Fruit fly (Drosophila melanogaster) whole organism, embryonic: ENCODE data around the gene ppk20.
A peak's percentile ranks its signal among the peaks of the same experiment; 100 is the strongest.

Experiments
- ATbp ChIP-seq: fragments of 200-800 bp; sonication (Bioruptor generic); optimal IDR thresholded peaks from 2 replicates; lab custom pipeline; 2017; ENCODE audit warnings: missing biosample characterization, mild to moderate bottlenecking, missing genetic modification characterization, missing genetic modification reagents
- BEAF-32 ChIP-seq: fragments of 200-800 bp; sonication (Bioruptor generic); optimal IDR thresholded peaks from 3 replicates; lab custom pipeline; 2017; ENCODE audit warnings: missing biosample characterization, missing genetic modification characterization, mild to moderate bottlenecking, moderate library complexity, missing genetic modification reagents
- Bteb2 ChIP-seq: fragments of 200-800 bp; sonication (Bioruptor generic); optimal IDR thresholded peaks from 2 replicates; lab custom pipeline; 2016; ENCODE audit warnings: missing biosample characterization, missing genetic modification characterization
- CG10543 ChIP-seq: fragments of 200-800 bp; sonication (Bioruptor generic); optimal IDR thresholded peaks from 3 replicates; lab custom pipeline; 2017; ENCODE audit warnings: missing biosample characterization, mild to moderate bottlenecking, missing genetic modification characterization, moderate library complexity
- CG10979 ChIP-seq: fragments of 200-800 bp; sonication (Bioruptor generic); optimal IDR thresholded peaks from 2 replicates; lab custom pipeline; 2018; ENCODE audit warnings: missing biosample characterization, mild to moderate bottlenecking, missing genetic modification characterization, moderate library complexity
- CG11085 ChIP-seq: fragments of 200-800 bp; sonication (Bioruptor generic); IDR thresholded peaks from 2 replicates; pipeline ENCODE4 v1.3.6; 2022; ENCODE audit warnings: missing biosample characterization, missing genetic modification characterization
- CG12769 ChIP-seq: fragments of 200-800 bp; sonication (Bioruptor generic); optimal IDR thresholded peaks from 2 replicates; lab custom pipeline; 2019; ENCODE audit warnings: missing biosample characterization, mild to moderate bottlenecking, missing genetic modification characterization, moderate library complexity
- CG13123 ChIP-seq: fragments of 200-800 bp; sonication (Bioruptor generic); optimal IDR thresholded peaks from 2 replicates; lab custom pipeline; 2016; ENCODE audit warnings: missing biosample characterization, missing genetic modification characterization
- CG13775 ChIP-seq: fragments of 200-800 bp; sonication (Bioruptor generic); optimal IDR thresholded peaks from 3 replicates; lab custom pipeline; 2017; ENCODE audit warnings: missing biosample characterization, mild to moderate bottlenecking, missing genetic modification characterization
- CG15269 ChIP-seq: fragments of 200-800 bp; sonication (Bioruptor generic); optimal IDR thresholded peaks from 2 replicates; lab custom pipeline; 2018; ENCODE audit warnings: missing biosample characterization, mild to moderate bottlenecking, missing genetic modification characterization, moderate library complexity
- CG17328 ChIP-seq: fragments of 200-800 bp; sonication (Bioruptor generic); IDR thresholded peaks from 2 replicates; pipeline ENCODE4 v1.3.6; 2022; ENCODE audit warnings: missing biosample characterization, missing genetic modification characterization
- CG18476 ChIP-seq: fragments of 200-800 bp; sonication (Bioruptor generic); optimal IDR thresholded peaks from 2 replicates; lab custom pipeline; 2016; ENCODE audit warnings: missing biosample characterization, mild to moderate bottlenecking, missing genetic modification characterization
- CG31388 ChIP-seq: fragments of 200-800 bp; sonication (Bioruptor generic); optimal IDR thresholded peaks from 2 replicates; lab custom pipeline; 2016; ENCODE audit warnings: missing biosample characterization, missing genetic modification characterization
- CG5245 ChIP-seq: fragments of 200-800 bp; sonication (Bioruptor generic); optimal IDR thresholded peaks from 3 replicates; lab custom pipeline; 2016; ENCODE audit warnings: missing biosample characterization, missing genetic modification characterization
- CG5953 ChIP-seq: fragments of 200-800 bp; sonication (Bioruptor generic); IDR thresholded peaks from 2 replicates; pipeline ENCODE4 v1.3.6; 2022; ENCODE audit warnings: missing biosample characterization, missing genetic modification characterization
- CG6654 ChIP-seq: fragments of 200-800 bp; sonication (Bioruptor generic); optimal IDR thresholded peaks from 2 replicates; lab custom pipeline; 2017; ENCODE audit warnings: missing biosample characterization, mild to moderate bottlenecking, missing genetic modification characterization
- CG7556 ChIP-seq: fragments of 200-800 bp; sonication (Bioruptor generic); optimal IDR thresholded peaks from 2 replicates; lab custom pipeline; 2017; ENCODE audit warnings: missing biosample characterization, mild to moderate bottlenecking, missing genetic modification characterization
- CG7839 ChIP-seq: fragments of 200-800 bp; sonication (Bioruptor generic); optimal IDR thresholded peaks from 3 replicates; lab custom pipeline; 2018; ENCODE audit warnings: missing biosample characterization, mild to moderate bottlenecking, missing genetic modification characterization, moderate library complexity
- CG9932 ChIP-seq: fragments of 200-800 bp; sonication (Bioruptor generic); IDR thresholded peaks from 2 replicates; pipeline ENCODE4 v1.3.6; 2022; ENCODE audit warnings: missing biosample characterization, missing genetic modification characterization
- D ChIP-seq, 2 experiments: fragments of 200-800 bp in 1 of 2; fragments of >200 bp in 1 of 2; sonication (Bioruptor generic) in 1 of 2; optimal IDR thresholded peaks; 2 replicates in 1 of 2; 3 replicates in 1 of 2; lab custom pipeline; 2017; ENCODE audit warnings: mild to moderate bottlenecking in 1 of 2, missing biosample characterization in 1 of 2, missing genetic modification characterization in 1 of 2, missing genetic modification reagents in 1 of 2
- Dek ChIP-seq: fragments of 200-800 bp; sonication (Bioruptor generic); optimal IDR thresholded peaks from 3 replicates; lab custom pipeline; 2019; ENCODE audit warnings: missing biosample characterization, mild to moderate bottlenecking, missing genetic modification characterization, moderate library complexity
- Dfd ChIP-seq, 2 experiments: fragments of >200 bp; optimal IDR thresholded peaks; 2 replicates each; lab custom pipeline; 2017; ENCODE audit warnings: missing biosample characterization in 2 of 2, missing genetic modification characterization in 2 of 2
- Doc2 ChIP-seq: fragments of 200-800 bp; sonication (Bioruptor generic); IDR thresholded peaks from 2 replicates; pipeline ENCODE4 v1.3.6; 2022; ENCODE audit warnings: missing biosample characterization, missing genetic modification characterization
- Gug ChIP-seq: fragments of 200-800 bp; sonication (Bioruptor generic); IDR thresholded peaks from 4 replicates; pipeline ENCODE4 v1.3.6; 2022; ENCODE audit warnings: missing biosample characterization, missing genetic modification characterization
- HHEX ChIP-seq: fragments of 200-800 bp; sonication (Bioruptor generic); optimal IDR thresholded peaks from 3 replicates; lab custom pipeline; 2017; ENCODE audit warnings: missing biosample characterization, mild to moderate bottlenecking, missing genetic modification characterization, missing genetic modification reagents
- HLH54F ChIP-seq: fragments of 200-800 bp; sonication (Bioruptor generic); optimal IDR thresholded peaks from 3 replicates; lab custom pipeline; 2016; ENCODE audit warnings: missing biosample characterization, missing genetic modification characterization
- Hmx ChIP-seq: fragments of 200-800 bp; sonication (Bioruptor generic); optimal IDR thresholded peaks from 2 replicates; lab custom pipeline; 2016; ENCODE audit warnings: missing biosample characterization, missing genetic modification characterization
- Hr3 ChIP-seq: fragments of 200-800 bp; sonication (Bioruptor generic); optimal IDR thresholded peaks from 3 replicates; lab custom pipeline; 2016; ENCODE audit warnings: missing biosample characterization, missing genetic modification characterization
- MTF-1 ChIP-seq: fragments of 200-800 bp; sonication (Bioruptor generic); optimal IDR thresholded peaks from 2 replicates; lab custom pipeline; 2018; ENCODE audit warnings: missing biosample characterization, mild to moderate bottlenecking, missing genetic modification characterization, borderline replicate concordance
- NfI ChIP-seq: fragments of 200-800 bp; sonication (Bioruptor generic); optimal IDR thresholded peaks from 3 replicates; lab custom pipeline; 2018; ENCODE audit warnings: missing biosample characterization, mild to moderate bottlenecking, missing genetic modification characterization, moderate library complexity
- Oli ChIP-seq: fragments of 200-800 bp; sonication (Bioruptor generic); optimal IDR thresholded peaks from 2 replicates; lab custom pipeline; 2018; ENCODE audit warnings: missing biosample characterization, mild to moderate bottlenecking, missing genetic modification characterization, moderate library complexity
- Ravus ChIP-seq: fragments of 200-800 bp; sonication (Bioruptor generic); IDR thresholded peaks from 2 replicates; pipeline ENCODE4 v1.3.6; 2022; ENCODE audit warnings: missing biosample characterization, missing genetic modification characterization
- Sox100B ChIP-seq: fragments of 200-800 bp; sonication (Bioruptor generic); optimal IDR thresholded peaks from 3 replicates; lab custom pipeline; 2018; ENCODE audit warnings: missing biosample characterization, mild to moderate bottlenecking, missing genetic modification characterization
- Spps ChIP-seq: fragments of 200-800 bp; sonication (Bioruptor generic); optimal IDR thresholded peaks from 2 replicates; lab custom pipeline; 2018; ENCODE audit warnings: missing biosample characterization, mild to moderate bottlenecking, missing genetic modification characterization
- Taf1 ChIP-seq: fragments of 200-800 bp; sonication (Bioruptor generic); IDR thresholded peaks from 2 replicates; pipeline ENCODE4 v1.3.6; 2022; ENCODE audit warnings: missing biosample characterization, missing genetic modification characterization
- cad ChIP-seq: fragments of >200 bp; optimal IDR thresholded peaks from 2 replicates; lab custom pipeline; 2017; ENCODE audit warnings: missing biosample characterization, missing genetic modification characterization
- corto ChIP-seq: fragments of 200-800 bp; sonication (Bioruptor generic); optimal IDR thresholded peaks from 2 replicates; lab custom pipeline; 2016; ENCODE audit warnings: missing biosample characterization, mild to moderate bottlenecking, missing genetic modification characterization, moderate library complexity
- crc ChIP-seq: fragments of 200-800 bp; sonication (Bioruptor generic); optimal IDR thresholded peaks from 2 replicates; lab custom pipeline; 2016; ENCODE audit warnings: missing biosample characterization, missing genetic modification characterization
- dmrt99B ChIP-seq: fragments of 200-800 bp; sonication (Bioruptor generic); optimal IDR thresholded peaks from 2 replicates; lab custom pipeline; 2018; ENCODE audit warnings: missing biosample characterization, mild to moderate bottlenecking, missing genetic modification characterization, moderate library complexity
- gsb-n ChIP-seq: fragments of 200-800 bp; sonication (Bioruptor generic); optimal IDR thresholded peaks from 3 replicates; lab custom pipeline; 2018; ENCODE audit warnings: missing biosample characterization, mild to moderate bottlenecking, missing genetic modification characterization
- hkb ChIP-seq, 2 experiments: fragments of 200-800 bp in 1 of 2; fragments of >200 bp in 1 of 2; sonication (Bioruptor generic) in 1 of 2; IDR thresholded peaks in 1 of 2; optimal IDR thresholded peaks in 1 of 2; 2 replicates each; pipeline versions ENCODE4 v1.3.6 to Lab custom; 2017 to 2022; ENCODE audit warnings: missing biosample characterization in 1 of 2, missing genetic modification characterization in 1 of 2
- lilli ChIP-seq: fragments of 200-800 bp; sonication (Bioruptor generic); optimal IDR thresholded peaks from 3 replicates; lab custom pipeline; 2016; ENCODE audit warnings: missing biosample characterization, missing genetic modification characterization
- org-1 ChIP-seq: fragments of 200-800 bp; sonication (Bioruptor generic); optimal IDR thresholded peaks from 2 replicates; lab custom pipeline; 2017; ENCODE audit warnings: missing biosample characterization, missing genetic modification characterization
- seq ChIP-seq: fragments of 200-800 bp; sonication (Bioruptor generic); IDR thresholded peaks from 2 replicates; pipeline ENCODE4 v1.3.6; 2022; ENCODE audit warnings: missing biosample characterization, missing genetic modification characterization
- trh ChIP-seq: fragments of 200-800 bp; sonication (Bioruptor generic); optimal IDR thresholded peaks from 2 replicates; lab custom pipeline; 2016; ENCODE audit warnings: missing biosample characterization, missing genetic modification characterization
- tup ChIP-seq: fragments of 200-800 bp; sonication (Bioruptor generic); optimal IDR thresholded peaks from 2 replicates; lab custom pipeline; 2016; ENCODE audit warnings: missing biosample characterization, mild to moderate bottlenecking, missing genetic modification characterization, moderate library complexity
- wek ChIP-seq: fragments of 200-800 bp; sonication (Bioruptor generic); optimal IDR thresholded peaks from 3 replicates; lab custom pipeline; 2018; ENCODE audit warnings: missing biosample characterization, mild to moderate bottlenecking, missing genetic modification characterization, moderate library complexity
- zen ChIP-seq: fragments of 200-800 bp; sonication (Bioruptor generic); optimal IDR thresholded peaks from 3 replicates; lab custom pipeline; 2018; ENCODE audit warnings: missing biosample characterization, mild to moderate bottlenecking, missing genetic modification characterization, moderate library complexity

Gene ppk20

dm6 chr3R:29618515-29619157, 50.0 kb downstream of the ppk20 start, which contains the start of gene CG1907 (continued):
- TF ChIP-seq CG6654 (GFP tag; lab: Kevin White, UChicago) (peak; percentile 89), Oli (tag; lab: Kevin White, UChicago) (peak; percentile 98), CG17328 (GFP tag; lab: Robert Waterston, UW) (peak; percentile 99), CG31388 (GFP tag; lab: Kevin White, UChicago) (peak; percentile 96), CG11085 (peak; percentile 98), CG10543 (GFP tag; lab: Kevin White, UChicago) (peak; percentile 98), CG7839 (tag; lab: Kevin White, UChicago) (peak; percentile 98), crc (GFP tag; lab: Kevin White, UChicago) (peak; percentile 39), Ravus (GFP tag; lab: Robert Waterston, UW) (peak; percentile 94), Doc2 (GFP tag; lab: Robert Waterston, UW) (peak; percentile 93), Hmx (GFP tag; lab: Kevin White, UChicago) (no peak), zen (tag; lab: Kevin White, UChicago) (peak; percentile 98), CG5245 (GFP tag; lab: Kevin White, UChicago) (peak; percentile 96), trh (GFP tag; lab: Kevin White, UChicago) (peak; percentile 92), seq (GFP tag; lab: Robert Waterston, UW) (peak; percentile 98), CG10979 (tag; lab: Kevin White, UChicago) (peak; percentile 99), CG5953 (GFP tag; lab: Robert Waterston, UW) (peak; percentile 97), Dfd (GFP tag; optimal IDR thresholded peaks at IDR 0.05; lab: Kevin White, UChicago) (no peak), D (optimal IDR thresholded peaks at IDR 0.05; lab: Kevin White, UChicago) (no peak), D (GFP tag; optimal IDR thresholded peaks at IDR 0.05; lab: Kevin White, UChicago) (peak; percentile 99), Taf1 (peak; percentile 96), HHEX (peak; percentile 98), org-1 (GFP tag; lab: Kevin White, UChicago) (peak; percentile 97), Bteb2 (GFP tag; lab: Kevin White, UChicago) (peak; percentile 81), ATbp (GFP tag; lab: Kevin White, UChicago) (peak; percentile 96), Gug (GFP tag; lab: Robert Waterston, UW) (peak; percentile 96), MTF-1 (GFP tag; lab: Kevin White, UChicago) (peak; percentile 93), Sox100B (GFP tag; lab: Kevin White, UChicago) (peak; percentile 97), CG13123 (GFP tag; lab: Kevin White, UChicago) (peak; percentile 95), lilli (GFP tag; lab: Kevin White, UChicago) (peak; percentile 93), CG9932 (GFP tag; lab: Robert Waterston, UW) (peak; percentile 98), CG12769 (tag; lab: Kevin White, UChicago) (peak; percentile 86), CG18476 (GFP tag; lab: Kevin White, UChicago) (peak; percentile 93), hkb (optimal IDR thresholded peaks at IDR 0.05; lab: Kevin White, UChicago) (peak; percentile 20), hkb (GFP tag; IDR thresholded peaks at IDR 0.05; lab: Robert Waterston, UW) (peak; percentile 99), gsb-n (tag; lab: Kevin White, UChicago) (peak; percentile 98), tup (GFP tag; lab: Kevin White, UChicago) (peak; percentile 93), CG15269 (tag; lab: Kevin White, UChicago) (peak; percentile 97), HLH54F (GFP tag; lab: Kevin White, UChicago) (peak; percentile 76), Hr3 (GFP tag; lab: Kevin White, UChicago) (peak; percentile 98), cad (no peak), dmrt99B (tag; lab: Kevin White, UChicago) (peak; percentile 97), BEAF-32 (peak; percentile 33), corto (GFP tag; lab: Kevin White, UChicago) (peak; percentile 97), Dek (peak; percentile 96), wek (GFP tag; lab: Kevin White, UChicago) (peak; percentile 78), Spps (tag; lab: Kevin White, UChicago) (peak; percentile 97), NfI (GFP tag; lab: Kevin White, UChicago) (peak; percentile 96), CG7556 (GFP tag; lab: Kevin White, UChicago) (peak; percentile 99), CG13775 (peak; percentile 98)
